Fruit fly (Drosophila melanogaster) whole organism, embryonic: ENCODE data around the gene CG11454.
A peak's percentile ranks its signal among the peaks of the same experiment; 100 is the strongest.

Experiments used
- Ada2b ChIP-seq: fragments of 200-800 bp; sonication (Bioruptor generic); IDR thresholded peaks from 2 replicates; pipeline ENCODE4 v1.3.6; 2022; ENCODE audit warnings: missing biosample characterization, missing genetic modification characterization
- Atf-2 ChIP-seq: fragments of 200-800 bp; sonication (Bioruptor generic); optimal IDR thresholded peaks from 2 replicates; lab custom pipeline; 2016; ENCODE audit warnings: missing biosample characterization, missing genetic modification characterization
- Blimp-1 ChIP-seq: fragments of 200-800 bp; sonication (Bioruptor generic); optimal IDR thresholded peaks from 3 replicates; lab custom pipeline; 2018; ENCODE audit warnings: missing biosample characterization, missing genetic modification characterization, mild to moderate bottlenecking, moderate library complexity, missing genetic modification reagents
- CG10147 ChIP-seq: fragments of 200-800 bp; sonication (Bioruptor generic); optimal IDR thresholded peaks from 2 replicates; lab custom pipeline; 2019; ENCODE audit warnings: missing biosample characterization, mild to moderate bottlenecking, missing genetic modification characterization, moderate library complexity
- CG12299 ChIP-seq: fragments of 200-800 bp; sonication (Bioruptor generic); optimal IDR thresholded peaks from 2 replicates; lab custom pipeline; 2018; ENCODE audit warnings: missing biosample characterization, mild to moderate bottlenecking, missing genetic modification characterization
- CG14965 ChIP-seq: fragments of 200-800 bp; sonication (Bioruptor generic); optimal IDR thresholded peaks from 2 replicates; lab custom pipeline; 2016; ENCODE audit warnings: missing biosample characterization, missing genetic modification characterization, borderline replicate concordance
- CG1529 ChIP-seq: fragments of 200-800 bp; sonication (Bioruptor generic); optimal IDR thresholded peaks from 3 replicates; lab custom pipeline; 2018; ENCODE audit warnings: missing biosample characterization, missing genetic modification characterization
- CG15696 ChIP-seq: fragments of 200-800 bp; sonication (Bioruptor generic); optimal IDR thresholded peaks from 2 replicates; lab custom pipeline; 2019; ENCODE audit warnings: missing biosample characterization, mild to moderate bottlenecking, missing genetic modification characterization, moderate library complexity
- CG17328 ChIP-seq: fragments of 200-800 bp; sonication (Bioruptor generic); IDR thresholded peaks from 2 replicates; pipeline ENCODE4 v1.3.6; 2022; ENCODE audit warnings: missing biosample characterization, missing genetic modification characterization
- CG2202 ChIP-seq: fragments of 200-800 bp; sonication (Bioruptor generic); optimal IDR thresholded peaks from 2 replicates; lab custom pipeline; 2018; ENCODE audit warnings: missing biosample characterization, mild to moderate bottlenecking, missing genetic modification characterization
- CG32532 ChIP-seq: fragments of 200-800 bp; sonication (Bioruptor generic); IDR thresholded peaks from 2 replicates; pipeline ENCODE4 v1.3.6; 2022; ENCODE audit warnings: missing biosample characterization, missing genetic modification characterization
- CG5953 ChIP-seq: fragments of 200-800 bp; sonication (Bioruptor generic); IDR thresholded peaks from 2 replicates; pipeline ENCODE4 v1.3.6; 2022; ENCODE audit warnings: missing biosample characterization, missing genetic modification characterization
- CG6791 ChIP-seq: fragments of 200-800 bp; sonication (Bioruptor generic); IDR thresholded peaks from 3 replicates; pipeline ENCODE4 v1.3.6; 2022; ENCODE audit warnings: missing biosample characterization, missing genetic modification characterization; ENCODE audit not compliant: partially characterized antibody
- CG6854 ChIP-seq: fragments of 200-800 bp; sonication (Bioruptor generic); optimal IDR thresholded peaks from 3 replicates; lab custom pipeline; 2017; ENCODE audit warnings: missing biosample characterization, mild to moderate bottlenecking, missing genetic modification characterization
- CG7556 ChIP-seq: fragments of 200-800 bp; sonication (Bioruptor generic); optimal IDR thresholded peaks from 2 replicates; lab custom pipeline; 2017; ENCODE audit warnings: missing biosample characterization, mild to moderate bottlenecking, missing genetic modification characterization
- CG8089 ChIP-seq: fragments of 200-800 bp; sonication (Bioruptor generic); optimal IDR thresholded peaks from 3 replicates; lab custom pipeline; 2016; ENCODE audit warnings: missing biosample characterization, missing genetic modification characterization
- CG8281 ChIP-seq: fragments of 200-800 bp; sonication (Bioruptor generic); optimal IDR thresholded peaks from 2 replicates; lab custom pipeline; 2018; ENCODE audit warnings: missing biosample characterization, mild to moderate bottlenecking, missing genetic modification characterization, moderate library complexity
- CG8478 ChIP-seq: fragments of >200 bp; optimal IDR thresholded peaks from 2 replicates; lab custom pipeline; 2018
- CG8944 ChIP-seq: fragments of 200-800 bp; sonication (Bioruptor generic); optimal IDR thresholded peaks from 3 replicates; lab custom pipeline; 2016; ENCODE audit warnings: missing biosample characterization, missing genetic modification characterization
- CTCF ChIP-seq: fragments of 200-800 bp; sonication (Bioruptor generic); optimal IDR thresholded peaks from 2 replicates; lab custom pipeline; 2017; ENCODE audit warnings: missing biosample characterization, mild to moderate bottlenecking, missing genetic modification characterization, moderate library complexity
- E2f1 ChIP-seq: fragments of 200-800 bp; sonication (Bioruptor generic); IDR thresholded peaks from 2 replicates; pipeline ENCODE4 v1.3.6; 2022; ENCODE audit warnings: missing biosample characterization, missing genetic modification characterization
- Hr78 ChIP-seq, 2 experiments: fragments of 200-800 bp in 1 of 2; fragments of >200 bp in 1 of 2; sonication (Bioruptor generic) in 1 of 2; optimal IDR thresholded peaks; 2 replicates each; lab custom pipeline; 2017 to 2019; ENCODE audit warnings: missing biosample characterization in 2 of 2, missing genetic modification characterization in 2 of 2, mild to moderate bottlenecking in 1 of 2, moderate library complexity in 1 of 2
- Lpt ChIP-seq: fragments of >200 bp; optimal IDR thresholded peaks from 2 replicates; lab custom pipeline; 2018; ENCODE audit warnings: missing biosample characterization, missing genetic modification characterization
- Med ChIP-seq: fragments of 200-800 bp; sonication (Bioruptor generic); peaks from one replicate; lab custom pipeline; 2016; ENCODE audit warnings: missing biosample characterization, missing genetic modification characterization, mild to moderate bottlenecking, inconsistent platforms, moderate library complexity
- NC2α ChIP-seq: fragments of 200-800 bp; sonication (Bioruptor generic); optimal IDR thresholded peaks from 2 replicates; lab custom pipeline; 2016; ENCODE audit warnings: missing biosample characterization, missing genetic modification characterization
- Nf-YC ChIP-seq: fragments of 200-800 bp; optimal IDR thresholded peaks from 3 replicates; lab custom pipeline; 2019; ENCODE audit warnings: missing biosample characterization, mild to moderate bottlenecking, missing genetic modification characterization, moderate library complexity
- Taf1 ChIP-seq: fragments of 200-800 bp; sonication (Bioruptor generic); IDR thresholded peaks from 2 replicates; pipeline ENCODE4 v1.3.6; 2022; ENCODE audit warnings: missing biosample characterization, missing genetic modification characterization
- Trl ChIP-seq, 3 experiments: fragments of >200 bp in 2 of 3; fragments of 200-800 bp in 1 of 3; sonication (Bioruptor generic) in 1 of 3; optimal IDR thresholded peaks; 2 replicates in 1 of 3; 3 replicates in 2 of 3; lab custom pipeline; 2016 to 2017; ENCODE audit warnings: missing biosample characterization in 1 of 3, missing genetic modification characterization in 1 of 3
- ab ChIP-seq: fragments of 200-800 bp; sonication (Bioruptor generic); optimal IDR thresholded peaks from 2 replicates; lab custom pipeline; 2016; ENCODE audit warnings: missing biosample characterization, missing genetic modification characterization
- bbx ChIP-seq: fragments of 200-800 bp; sonication (Bioruptor generic); IDR thresholded peaks from 2 replicates; pipeline ENCODE4 v1.3.6; 2022; ENCODE audit warnings: missing biosample characterization, missing genetic modification characterization; ENCODE audit not compliant: partially characterized antibody
- btn ChIP-seq: fragments of 200-800 bp; sonication (Bioruptor generic); optimal IDR thresholded peaks from 2 replicates; lab custom pipeline; 2016; ENCODE audit warnings: missing biosample characterization, missing genetic modification characterization
- chif ChIP-seq, 2 experiments: fragments of 200-800 bp; sonication (Bioruptor generic); optimal IDR thresholded peaks; 3 replicates each; lab custom pipeline; 2016; ENCODE audit warnings: missing biosample characterization in 2 of 2, missing genetic modification characterization in 2 of 2
- chinmo ChIP-seq: fragments of 200-800 bp; sonication (Bioruptor generic); IDR thresholded peaks from 4 replicates; pipeline ENCODE4 v1.3.6; 2022; ENCODE audit warnings: missing biosample characterization, missing genetic modification characterization; ENCODE audit not compliant: partially characterized antibody
- cwo ChIP-seq: fragments of 200-800 bp; sonication (Bioruptor generic); optimal IDR thresholded peaks from 3 replicates; lab custom pipeline; 2017; ENCODE audit warnings: missing biosample characterization, missing genetic modification characterization, mild to moderate bottlenecking, moderate library complexity, missing genetic modification reagents
- emc ChIP-seq: fragments of 200-800 bp; sonication (Bioruptor generic); optimal IDR thresholded peaks from 2 replicates; lab custom pipeline; 2016; ENCODE audit warnings: missing biosample characterization, missing genetic modification characterization
- gcm ChIP-seq: fragments of 200-800 bp; sonication (Bioruptor generic); optimal IDR thresholded peaks from 2 replicates; lab custom pipeline; 2019; ENCODE audit warnings: missing biosample characterization, mild to moderate bottlenecking, missing genetic modification characterization, moderate library complexity
- insv ChIP-seq, 2 experiments: fragments of 200-800 bp; sonication (Bioruptor generic); optimal IDR thresholded peaks; 3 replicates each; lab custom pipeline; 2016 to 2018; ENCODE audit warnings: missing biosample characterization in 2 of 2, missing genetic modification characterization in 2 of 2
- inv ChIP-seq: fragments of 200-800 bp; sonication (Bioruptor generic); IDR thresholded peaks from 2 replicates; pipeline ENCODE4 v1.3.6; 2022; ENCODE audit warnings: missing biosample characterization, missing genetic modification characterization; ENCODE audit not compliant: partially characterized antibody
- nerfin-1 ChIP-seq: fragments of 200-800 bp; sonication (Bioruptor generic); optimal IDR thresholded peaks from 3 replicates; lab custom pipeline; 2019; ENCODE audit warnings: missing biosample characterization, mild to moderate bottlenecking, missing genetic modification characterization, moderate library complexity
- nerfin-2 ChIP-seq: fragments of 200-800 bp; sonication (Bioruptor generic); IDR thresholded peaks from 2 replicates; pipeline ENCODE4 v1.3.6; 2022; ENCODE audit warnings: missing biosample characterization, missing genetic modification characterization; ENCODE audit not compliant: partially characterized antibody
- onecut ChIP-seq: fragments of 200-800 bp; sonication (Bioruptor generic); IDR thresholded peaks from 2 replicates; pipeline ENCODE4 v1.3.6; 2022; ENCODE audit warnings: missing biosample characterization, missing genetic modification characterization
- otp ChIP-seq: fragments of 200-800 bp; sonication (Bioruptor generic); IDR thresholded peaks from 3 replicates; pipeline ENCODE4, ENCODE4 v1.3.6; 2022; ENCODE audit warnings: missing biosample characterization, missing genetic modification characterization
- row ChIP-seq: fragments of 200-800 bp; sonication (Bioruptor generic); IDR thresholded peaks from 3 replicates; pipeline ENCODE4 v1.3.6; 2022; ENCODE audit warnings: missing biosample characterization, missing genetic modification characterization
- seq ChIP-seq: fragments of 200-800 bp; sonication (Bioruptor generic); IDR thresholded peaks from 2 replicates; pipeline ENCODE4 v1.3.6; 2022; ENCODE audit warnings: missing biosample characterization, missing genetic modification characterization
- slbo ChIP-seq: fragments of 200-800 bp; sonication (Bioruptor generic); IDR thresholded peaks from 2 replicates; pipeline ENCODE4 v1.3.6; 2022; ENCODE audit warnings: missing biosample characterization, missing genetic modification characterization
- tgo ChIP-seq: fragments of 200-800 bp; sonication (Bioruptor generic); IDR thresholded peaks from 3 replicates; pipeline ENCODE4 v1.3.6; 2022; ENCODE audit warnings: missing biosample characterization, missing genetic modification characterization
- ttk ChIP-seq: fragments of 200-800 bp; sonication (Bioruptor generic); IDR thresholded peaks from 2 replicates; pipeline ENCODE4 v2.1.2; 2022; ENCODE audit warnings: missing biosample characterization, missing genetic modification characterization
- twi ChIP-seq: fragments of 200-800 bp; optimal IDR thresholded peaks from 2 replicates; lab custom pipeline; 2019; ENCODE audit warnings: missing biosample characterization, mild to moderate bottlenecking, missing genetic modification characterization, moderate library complexity
- unpg ChIP-seq: fragments of 200-800 bp; sonication (Bioruptor generic); optimal IDR thresholded peaks from 3 replicates; lab custom pipeline; 2018; ENCODE audit warnings: missing biosample characterization, mild to moderate bottlenecking, missing genetic modification characterization, moderate library complexity
- zen ChIP-seq: fragments of 200-800 bp; sonication (Bioruptor generic); optimal IDR thresholded peaks from 3 replicates; lab custom pipeline; 2018; ENCODE audit warnings: missing biosample characterization, mild to moderate bottlenecking, missing genetic modification characterization, moderate library complexity

The CG11454 gene

DNA sequence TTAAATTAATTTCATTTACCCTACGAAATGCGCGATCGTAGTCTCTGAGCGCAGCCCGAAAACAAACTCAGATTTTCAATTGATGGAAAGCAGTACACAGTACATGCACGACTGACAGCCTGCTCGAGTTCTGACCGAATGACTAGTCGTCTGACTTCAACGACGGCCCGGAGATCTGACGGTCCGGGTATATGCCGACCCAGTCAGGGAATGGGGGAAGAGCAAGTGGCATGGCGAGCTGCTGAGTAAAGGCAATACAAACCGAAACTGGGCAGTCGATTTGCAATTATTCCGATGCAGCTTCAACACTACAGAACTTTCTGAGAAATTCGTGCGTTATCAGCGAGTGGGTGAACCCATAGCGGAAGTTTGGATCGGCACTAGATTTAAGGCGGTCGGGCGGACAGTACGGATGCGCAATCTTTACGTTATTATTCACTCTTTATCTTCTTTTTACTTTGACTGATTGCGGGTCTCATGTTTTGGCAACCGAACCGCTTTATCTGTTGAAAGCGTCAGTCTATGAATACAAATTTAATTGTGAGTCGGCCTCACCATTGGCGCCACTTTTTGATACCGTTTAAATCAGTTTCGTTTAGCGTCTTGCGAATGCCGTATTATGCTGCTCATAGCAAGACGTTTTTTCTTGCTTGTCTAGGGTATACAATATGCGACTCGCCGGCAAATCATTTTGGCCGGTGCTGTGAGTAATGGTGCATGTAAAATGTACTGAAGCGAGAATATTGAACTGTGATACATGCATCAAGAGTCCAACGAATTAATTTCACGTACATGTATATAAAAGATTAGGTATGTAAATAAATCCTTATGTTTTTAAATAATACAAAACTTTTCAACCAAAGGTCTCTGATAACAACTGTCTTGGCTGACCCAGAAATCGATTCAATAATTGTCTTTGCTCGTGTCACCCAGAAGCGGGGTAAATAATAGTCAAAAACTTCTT lies 22.3 kb upstream of the CG11454 start (continued):
- TF ChIP-seq onecut (GFP tag; lab: Robert Waterston, UW) = no peak
- peak in 1 of 2 experiments; percentile 52 for TF ChIP-seq Hr78 (GFP tag; optimal IDR thresholded peaks at IDR 0.05; lab: Kevin White, UChicago)
- no peak for TF ChIP-seq gcm (GFP tag; lab: Kevin White, UChicago)
- no peak for TF ChIP-seq CG8944 (GFP tag; lab: Kevin White, UChicago)
- TF ChIP-seq btn (GFP tag; lab: Kevin White, UChicago) = no peak
- peak; percentile 85 for TF ChIP-seq Med
- TF ChIP-seq CG2202 = no peak
- TF ChIP-seq CG10147 = no peak
- TF ChIP-seq Blimp-1 (GFP tag; lab: Kevin White, UChicago) = no peak
- TF ChIP-seq chinmo = 0 out of 4 replicates have a peak, but pooled peaks have one; percentile 51
- TF ChIP-seq CG6791 (GFP tag; lab: Robert Waterston, UW) = 0 out of 3 replicates have a peak, but pooled peaks have one; percentile 21
- TF ChIP-seq unpg = no peak
- peak; percentile 75 for TF ChIP-seq row (GFP tag; lab: Robert Waterston, UW)
- no peak for TF ChIP-seq CG17328 (GFP tag; lab: Robert Waterston, UW)
- no peak for TF ChIP-seq bbx
- no peak for TF ChIP-seq zen
- no peak for TF ChIP-seq twi (tag; lab: Kevin White, UChicago)
- TF ChIP-seq Trl (optimal IDR thresholded peaks at IDR 0.05; lab: Kevin White, UChicago) = no peak
- TF ChIP-seq Trl (GFP tag; optimal IDR thresholded peaks at IDR 0.05; lab: Kevin White, UChicago) = no peak
- no peak for TF ChIP-seq CG8478 (lab: Kevin White, UChicago)
- no peak for TF ChIP-seq tgo
- no peak for TF ChIP-seq nerfin-2 (GFP tag; lab: Robert Waterston, UW)
- TF ChIP-seq ttk (GFP tag; lab: Robert Waterston, UW) = no peak
- no peak for TF ChIP-seq CG14965 (GFP tag; lab: Kevin White, UChicago)
- no peak for TF ChIP-seq CG12299 (tag; lab: Kevin White, UChicago)
- no peak for TF ChIP-seq CG5953 (GFP tag; lab: Robert Waterston, UW)
- peak; percentile 7; the same call in 1 of the 2 replicates for TF ChIP-seq CG32532 (GFP tag; lab: Robert Waterston, UW)
- TF ChIP-seq insv (GFP tag; optimal IDR thresholded peaks at IDR 0.05; lab: Kevin White, UChicago) = no peak
- TF ChIP-seq chif (GFP tag; optimal IDR thresholded peaks at IDR 0.05; lab: Kevin White, UChicago) = no peak
- no peak for TF ChIP-seq seq
- no peak for TF ChIP-seq Ada2b (GFP tag; lab: Robert Waterston, UW)

- TF ChIP-seq Taf1 (no peak), slbo (GFP tag; lab: Robert Waterston, UW) (no peak), NC2α (GFP tag; lab: Kevin White, UChicago) (no peak), CTCF (GFP tag; lab: Kevin White, UChicago) (peak; percentile 36), ab (GFP tag; lab: Kevin White, UChicago) (no peak), inv (GFP tag; lab: Robert Waterston, UW) (no peak), CG8281 (tag; lab: Kevin White, UChicago) (no peak), CG6854 (GFP tag; lab: Kevin White, UChicago) (no peak), emc (GFP tag; lab: Kevin White, UChicago) (no peak), Lpt (GFP tag; lab: Kevin White, UChicago) (no peak), Med (peak; percentile 44), otp (no peak), E2f1 (GFP tag; lab: Robert Waterston, UW) (no peak), CG15696 (no peak), CG7556 (no peak), cwo (GFP tag; lab: Kevin White, UChicago) (no peak), CG8089 (GFP tag; lab: Kevin White, UChicago) (no peak), nerfin-1 (tag; lab: Kevin White, UChicago) (no peak), CG1529 (GFP tag; lab: Kevin White, UChicago) (no peak), Atf-2 (GFP tag; lab: Kevin White, UChicago) (no peak), Nf-YC (tag; lab: Kevin White, UChicago) (no peak)
These were observed 21.7 kb upstream of the CG11454 start, which contains the start of gene CG4822 for dm6 chr2L:121456-121831. CG4822 (minus strand) TSS chr2L:121754.
